Worm (Caenorhabditis elegans) whole organism, L1 larva: ENCODE results near the gene dpy-6.

Source experiments
- C04F5.9 ChIP-seq: sonication (generic microtip); optimal IDR thresholded peaks from 2 replicates; lab custom pipeline; 2016; ENCODE audit warnings: missing genetic modification characterization, missing compliant biosample characterization
- C16A3.4 ChIP-seq: fragments of 150-350 bp; optimal IDR thresholded peaks from 2 replicates; lab custom pipeline; 2014; ENCODE audit warnings: missing biosample characterization, missing genetic modification characterization
- Y116A8C.19 ChIP-seq: sonication (generic microtip); optimal IDR thresholded peaks from 2 replicates; lab custom pipeline; 2016; ENCODE audit warnings: missing compliant biosample characterization, missing genetic modification characterization, borderline replicate concordance
- blmp-1 ChIP-seq: fragments of 150-350 bp; optimal IDR thresholded peaks from 2 replicates; lab custom pipeline; 2014; ENCODE audit warnings: missing biosample characterization, missing genetic modification characterization
- ceh-8 ChIP-seq: fragments of 200-800 bp; sonication (Bioruptor generic); optimal IDR thresholded peaks from 2 replicates; lab custom pipeline; 2018; ENCODE audit warnings: mild to moderate bottlenecking, missing genetic modification characterization, moderate library complexity, missing compliant biosample characterization
- ceh-82 ChIP-seq, 3 experiments: fragments of 150-350 bp in 1 of 3; sonication (generic microtip) in 2 of 3; optimal IDR thresholded peaks; 2 replicates each; lab custom pipeline; 2014 to 2017; ENCODE audit warnings: missing biosample characterization in 3 of 3, missing genetic modification characterization in 3 of 3
- ceh-88 ChIP-seq: fragments of 200-800 bp; sonication (Bioruptor generic); IDR thresholded peaks from 2 replicates; pipeline ENCODE4 v1.3.6; 2022; ENCODE audit warnings: missing genetic modification characterization, missing compliant biosample characterization
- ceh-90 ChIP-seq: sonication (generic microtip); optimal IDR thresholded peaks from 2 replicates; lab custom pipeline; 2016; ENCODE audit warnings: missing genetic modification characterization, missing compliant biosample characterization
- ces-1 ChIP-seq: fragments of 150-350 bp; optimal IDR thresholded peaks from 2 replicates; lab custom pipeline; 2014; ENCODE audit warnings: missing biosample characterization, missing genetic modification reagents, missing genetic modification characterization
- dsc-1 ChIP-seq: sonication (generic microtip); optimal IDR thresholded peaks from 2 replicates; lab custom pipeline; 2016; ENCODE audit warnings: mild to moderate bottlenecking, missing genetic modification characterization, missing compliant biosample characterization
- egl-13 ChIP-seq: sonication (generic microtip); optimal IDR thresholded peaks from 2 replicates; lab custom pipeline; 2016; ENCODE audit warnings: missing genotype, missing genetic modification reagents, missing genetic modification characterization, missing compliant biosample characterization
- egl-27 ChIP-seq, 2 experiments: fragments of 150-350 bp in 1 of 2; sonication (generic microtip); optimal IDR thresholded peaks; 3 replicates each; lab custom pipeline; 2017 to 2018; ENCODE audit warnings: missing biosample characterization in 2 of 2, missing genetic modification characterization in 2 of 2, missing genetic modification reagents in 2 of 2
- elt-2 ChIP-seq: sonication (generic microtip); optimal IDR thresholded peaks from 2 replicates; lab custom pipeline; 2016; ENCODE audit warnings: missing genetic modification characterization, mild to moderate bottlenecking, inconsistent platforms, missing compliant biosample characterization, missing genetic modification reagents
- fkh-10 ChIP-seq: sonication (generic microtip); optimal IDR thresholded peaks from 2 replicates; lab custom pipeline; 2017; ENCODE audit warnings: missing biosample characterization, missing genetic modification reagents, missing genetic modification characterization
- fkh-8 ChIP-seq: sonication (generic microtip); optimal IDR thresholded peaks from 2 replicates; lab custom pipeline; 2016; ENCODE audit warnings: mild to moderate bottlenecking, missing genetic modification characterization, missing compliant biosample characterization
- fos-1 ChIP-seq: fragments of 150-350 bp; optimal IDR thresholded peaks from 2 replicates; lab custom pipeline; 2014; ENCODE audit warnings: missing biosample characterization, missing genetic modification characterization
- hpl-2 ChIP-seq: fragments of 150-350 bp; optimal IDR thresholded peaks from 2 replicates; lab custom pipeline; 2014; ENCODE audit warnings: missing biosample characterization, missing genetic modification reagents, missing genetic modification characterization
- jun-1 ChIP-seq: fragments of 150-350 bp; optimal IDR thresholded peaks from 2 replicates; lab custom pipeline; 2014; ENCODE audit warnings: missing biosample characterization, missing genetic modification reagents, missing genetic modification characterization
- lin-13 ChIP-seq: fragments of 150-350 bp; optimal IDR thresholded peaks from 2 replicates; lab custom pipeline; 2014; ENCODE audit warnings: missing biosample characterization, missing genetic modification reagents, missing genetic modification characterization
- lin-14 ChIP-seq: fragments of 200-800 bp; sonication (Bioruptor generic); optimal IDR thresholded peaks from 2 replicates; lab custom pipeline; 2018; ENCODE audit warnings: mild to moderate bottlenecking, missing genetic modification characterization, moderate library complexity, missing compliant biosample characterization
- lin-15B ChIP-seq: fragments of 150-350 bp; sonication (generic microtip); optimal IDR thresholded peaks from 3 replicates; lab custom pipeline; 2014; ENCODE audit warnings: missing biosample characterization, missing genetic modification characterization
- lin-35 ChIP-seq, 2 experiments: fragments of 150-350 bp; optimal IDR thresholded peaks; 2 replicates each; lab custom pipeline; 2014; ENCODE audit warnings: missing biosample characterization in 2 of 2, missing genetic modification characterization in 2 of 2, missing genetic modification reagents in 2 of 2
- mdl-1 ChIP-seq, 2 experiments: fragments of 150-350 bp; optimal IDR thresholded peaks; 2 replicates each; lab custom pipeline; 2014 to 2017; ENCODE audit warnings: missing biosample characterization in 2 of 2, missing genetic modification characterization in 2 of 2, inconsistent platforms in 1 of 2
- nhr-12 ChIP-seq: sonication (generic microtip); optimal IDR thresholded peaks from 2 replicates; lab custom pipeline; 2017; ENCODE audit warnings: missing biosample characterization, missing genetic modification characterization
- nhr-20 ChIP-seq: sonication (generic microtip); optimal IDR thresholded peaks from 2 replicates; lab custom pipeline; 2016; ENCODE audit warnings: mild to moderate bottlenecking, missing genetic modification characterization, missing compliant biosample characterization
- nhr-28 ChIP-seq: fragments of 150-350 bp; optimal IDR thresholded peaks from 2 replicates; lab custom pipeline; 2014; ENCODE audit warnings: missing biosample characterization, missing genetic modification characterization
- nhr-47 ChIP-seq: sonication (generic microtip); optimal IDR thresholded peaks from 2 replicates; lab custom pipeline; 2016; ENCODE audit warnings: mild to moderate bottlenecking, missing genetic modification characterization, moderate library complexity, missing compliant biosample characterization
- nhr-71 ChIP-seq: sonication (generic microtip); optimal IDR thresholded peaks from 2 replicates; lab custom pipeline; 2016; ENCODE audit warnings: mild to moderate bottlenecking, missing genetic modification characterization, moderate library complexity, missing compliant biosample characterization
- nhr-77 ChIP-seq: fragments of 150-350 bp; optimal IDR thresholded peaks from 2 replicates; lab custom pipeline; 2014; ENCODE audit warnings: missing biosample characterization, missing genetic modification characterization
- nhr-84 ChIP-seq: sonication (generic microtip); optimal IDR thresholded peaks from 2 replicates; lab custom pipeline; 2017; ENCODE audit warnings: missing biosample characterization, missing genetic modification characterization
- nhr-85 ChIP-seq: sonication (generic microtip); peaks from one replicate; lab custom pipeline; 2016; ENCODE audit warnings: missing genetic modification characterization, inconsistent platforms, missing compliant biosample characterization
- nhr-90 ChIP-seq: sonication (generic microtip); optimal IDR thresholded peaks from 2 replicates; lab custom pipeline; 2016; ENCODE audit warnings: mild to moderate bottlenecking, missing genetic modification characterization, missing compliant biosample characterization; ENCODE audit not compliant: poor library complexity
- pax-3 ChIP-seq: fragments of 200-800 bp; sonication (Bioruptor generic); optimal IDR thresholded peaks from 2 replicates; lab custom pipeline; 2018; ENCODE audit warnings: mild to moderate bottlenecking, missing genetic modification characterization, moderate library complexity, missing compliant biosample characterization
- pqm-1 ChIP-seq: sonication (generic microtip); optimal IDR thresholded peaks from 3 replicates; lab custom pipeline; 2017; ENCODE audit warnings: missing biosample characterization, missing genetic modification characterization
- rnt-1 ChIP-seq: sonication (generic microtip); optimal IDR thresholded peaks from 2 replicates; lab custom pipeline; 2016; ENCODE audit warnings: mild to moderate bottlenecking, missing genetic modification characterization, moderate library complexity, missing compliant biosample characterization
- snu-23 ChIP-seq: sonication (generic microtip); optimal IDR thresholded peaks from 2 replicates; lab custom pipeline; 2016; ENCODE audit warnings: missing genetic modification characterization, missing compliant biosample characterization
- sox-4 ChIP-seq: sonication (generic microtip); optimal IDR thresholded peaks from 2 replicates; lab custom pipeline; 2016; ENCODE audit warnings: missing genetic modification characterization, missing compliant biosample characterization
- sptf-1 ChIP-seq: fragments of 150-350 bp; optimal IDR thresholded peaks from 2 replicates; lab custom pipeline; 2014; ENCODE audit warnings: missing biosample characterization, missing genetic modification characterization
- tbx-2 ChIP-seq: sonication (generic microtip); optimal IDR thresholded peaks from 2 replicates; lab custom pipeline; 2016; ENCODE audit warnings: missing genetic modification characterization, missing compliant biosample characterization
- tlp-1 ChIP-seq: fragments of 150-350 bp; optimal IDR thresholded peaks from 2 replicates; lab custom pipeline; 2014; ENCODE audit warnings: missing biosample characterization, missing genetic modification characterization
- unc-62 ChIP-seq: fragments of 150-350 bp; optimal IDR thresholded peaks from 2 replicates; lab custom pipeline; 2014; ENCODE audit warnings: missing biosample characterization, missing genetic modification reagents, missing genetic modification characterization
- unc-86 ChIP-seq: sonication (generic microtip); optimal IDR thresholded peaks from 2 replicates; lab custom pipeline; 2016; ENCODE audit warnings: missing genetic modification characterization, missing compliant biosample characterization
- vab-15 ChIP-seq: sonication (generic microtip); optimal IDR thresholded peaks from 2 replicates; lab custom pipeline; 2017; ENCODE audit warnings: missing genotype, mild to moderate bottlenecking, missing genetic modification characterization, missing compliant biosample characterization
- ztf-4 ChIP-seq: fragments of 150-350 bp; optimal IDR thresholded peaks from 2 replicates; lab custom pipeline; 2014; ENCODE audit warnings: missing biosample characterization, missing genetic modification characterization

dpy-6 gene

DNA sequence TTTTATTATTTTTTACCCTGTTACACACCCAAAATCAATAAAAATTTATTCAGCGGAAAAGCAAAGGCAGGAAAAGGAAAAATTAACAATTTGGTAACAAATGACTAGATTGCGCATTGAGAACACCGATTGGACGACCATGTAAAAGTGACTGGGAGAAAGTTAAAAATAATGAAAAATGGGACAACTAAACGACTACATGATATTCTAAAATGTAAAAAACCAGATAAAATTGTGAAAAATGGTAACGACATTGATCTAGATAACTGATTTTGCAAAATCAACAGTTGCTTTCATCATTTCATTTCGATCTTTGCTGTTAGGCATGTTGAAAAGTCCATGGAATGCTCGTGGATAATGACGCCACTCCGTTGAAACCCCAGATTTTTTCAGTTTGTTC is 4.3 kb upstream of the dpy-6 start:
- TF ChIP-seq lin-13 (GFP tag; lab: Kevin White, UChicago), result no peak
- TF ChIP-seq nhr-47 (tag; lab: Kevin White, UChicago), result no peak
- TF ChIP-seq sox-4 (tag; lab: Kevin White, UChicago), result no peak
- no peak for TF ChIP-seq lin-35 (GFP tag; optimal IDR thresholded peaks at IDR 0.05; lab: Kevin White, UChicago)
- no peak for TF ChIP-seq vab-15 (tag; lab: Kevin White, UChicago)
- TF ChIP-seq tbx-2 (tag; lab: Kevin White, UChicago), result no peak
- no peak for TF ChIP-seq lin-15B
- TF ChIP-seq ceh-82 (tag; optimal IDR thresholded peaks at IDR 0.05; lab: Kevin White, UChicago), result no peak
- no peak for TF ChIP-seq lin-14 (GFP tag; lab: Kevin White, UChicago)
- TF ChIP-seq ceh-8 (GFP tag; lab: Kevin White, UChicago), result no peak
- no peak for TF ChIP-seq ztf-4
- no peak for TF ChIP-seq nhr-84 (tag; lab: Kevin White, UChicago)
- no peak for TF ChIP-seq nhr-28 (tag; lab: Kevin White, UChicago)
- TF ChIP-seq nhr-90 (tag; lab: Kevin White, UChicago), result no peak

DNA sequence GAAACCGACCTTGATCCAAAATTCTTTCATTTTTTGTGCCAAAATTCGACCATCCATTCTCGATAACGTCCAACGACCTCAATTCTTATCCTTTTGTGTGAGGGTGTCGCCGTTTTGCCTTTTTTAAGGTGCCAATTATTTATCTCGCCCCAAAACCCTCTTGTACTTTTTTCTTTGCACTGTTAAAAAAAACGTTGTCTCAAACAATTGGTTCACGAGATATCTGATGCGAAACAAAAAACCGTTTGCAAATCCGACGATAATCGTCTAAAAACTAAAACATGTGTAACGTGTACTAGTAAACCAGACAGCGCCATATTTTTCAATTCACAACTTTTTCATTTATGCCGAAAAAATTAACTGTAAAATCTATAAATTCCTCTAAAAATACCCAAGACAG is 1.9 kb upstream of the dpy-6 start, which contains the start of gene F16F9.3:
Gene F16F9.3 (plus strand): TSS at position 301 of the 400 bp plus-strand sequence.
- TF ChIP-seq Y116A8C.19 (tag; lab: Kevin White, UChicago) (no peak), nhr-85 (no peak), C16A3.4 (no peak), unc-86 (tag; lab: Kevin White, UChicago) (no peak), hpl-2 (GFP tag; lab: Kevin White, UChicago) (no peak), pax-3 (tag; lab: Kevin White, UChicago) (no peak)

DNA sequence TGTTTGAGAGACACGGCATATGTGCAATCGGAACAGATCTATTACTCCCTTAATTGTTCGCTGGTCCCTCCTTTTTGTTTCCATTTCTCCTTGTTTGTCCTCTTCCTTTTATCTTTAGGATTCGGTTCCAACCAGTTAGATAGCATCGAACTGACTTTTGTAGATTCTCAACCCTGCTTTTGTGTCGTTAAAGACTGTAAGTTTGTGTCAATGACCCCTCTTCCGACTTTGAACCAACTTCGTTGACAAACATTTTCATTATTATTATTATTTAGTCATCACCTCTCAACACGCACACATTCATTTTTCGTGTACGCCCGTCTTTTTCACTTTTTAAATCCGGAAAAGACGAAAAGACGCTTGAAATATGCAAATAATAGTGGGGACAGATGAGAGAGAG is 9.3 kb downstream of the dpy-6 start, which contains the start of gene F16F9.1:
Gene F16F9.1 (plus strand): TSS at position 301 of the 400 bp plus-strand sequence.
- TF ChIP-seq elt-2 (tag; lab: Kevin White, UChicago), result no peak
- no peak for TF ChIP-seq C04F5.9 (tag; lab: Kevin White, UChicago)
- no peak for TF ChIP-seq lin-14 (GFP tag; lab: Kevin White, UChicago)
- no peak for TF ChIP-seq fkh-10
- no peak for TF ChIP-seq mdl-1 (tag; optimal IDR thresholded peaks at IDR 0.05; lab: Kevin White, UChicago)

DNA sequence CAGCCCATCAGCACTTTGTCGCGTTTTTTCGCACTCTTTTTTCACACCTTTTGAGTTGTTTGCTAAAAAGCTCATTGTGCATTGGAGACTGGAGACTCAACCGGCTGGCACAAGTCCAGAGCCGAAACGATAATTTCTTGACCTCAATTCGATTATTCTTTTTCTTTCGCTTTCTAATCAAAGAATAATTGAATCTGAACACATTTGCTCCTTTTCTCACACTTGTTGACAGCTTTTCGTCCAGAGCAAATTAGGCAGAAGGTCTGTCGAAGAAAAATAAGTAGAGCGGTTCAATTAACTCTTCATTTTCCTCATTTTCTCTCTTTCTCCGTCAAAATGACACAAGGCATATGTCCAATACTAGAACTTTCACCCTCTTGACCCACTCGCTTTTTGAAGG is 10.5 kb downstream of the dpy-6 start:
- TF ChIP-seq ces-1 (GFP tag; lab: Kevin White, UChicago) (no peak), rnt-1 (tag; lab: Kevin White, UChicago) (no peak), nhr-12 (tag; lab: Kevin White, UChicago) (no peak), Y116A8C.19 (tag; lab: Kevin White, UChicago) (no peak), lin-13 (GFP tag; lab: Kevin White, UChicago) (no peak), egl-27 (tag; optimal IDR thresholded peaks at IDR 0.05; lab: Kevin White, UChicago) (no peak), jun-1 (no peak), ceh-8 (GFP tag; lab: Kevin White, UChicago) (peak; percentile 8), blmp-1 (tag; lab: Kevin White, UChicago) (peak; percentile 52)

DNA sequence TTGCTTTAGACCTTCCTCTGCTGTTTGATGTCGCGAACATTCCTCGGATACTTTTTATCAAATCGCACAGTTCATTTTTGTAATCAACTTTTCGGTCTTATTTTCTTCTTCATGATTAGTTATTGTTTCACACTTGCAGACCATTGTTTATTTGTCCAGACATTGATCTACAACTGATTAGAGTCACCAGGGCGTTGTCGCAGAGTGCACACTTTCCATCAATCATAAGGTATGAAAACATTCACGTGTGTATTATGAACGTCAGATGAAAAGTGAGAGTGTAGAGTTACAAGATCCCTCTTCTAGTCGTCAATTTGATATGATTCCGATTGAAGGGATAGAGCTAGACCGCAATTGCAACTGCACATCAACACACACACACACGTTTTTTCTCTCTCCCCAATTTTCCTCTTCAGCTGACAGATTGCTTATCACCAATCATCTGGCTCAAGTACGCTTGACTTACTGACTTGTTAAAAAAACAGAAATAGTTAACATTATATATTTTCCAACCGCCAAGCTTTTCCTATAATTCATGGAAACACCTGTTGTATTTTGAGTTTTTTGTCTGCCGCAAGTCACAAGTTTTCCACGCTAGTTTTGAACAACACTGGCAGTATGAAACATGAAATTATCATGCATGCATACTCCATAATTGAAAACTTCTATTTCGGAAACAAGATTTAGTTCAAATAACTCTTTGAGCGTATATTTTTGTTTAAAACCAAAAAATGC is 15.3 kb downstream of the dpy-6 start:
- TF ChIP-seq pqm-1 (no peak), ceh-90 (tag; lab: Kevin White, UChicago) (no peak), fkh-8 (tag; lab: Kevin White, UChicago) (peak; percentile 59), sox-4 (tag; lab: Kevin White, UChicago) (no peak), dsc-1 (no peak), sptf-1 (tag; lab: Kevin White, UChicago) (no peak), elt-2 (tag; lab: Kevin White, UChicago) (peak; percentile 58), tlp-1 (tag; lab: Kevin White, UChicago) (no peak), nhr-20 (tag; lab: Kevin White, UChicago) (no peak), ces-1 (GFP tag; lab: Kevin White, UChicago) (no peak), nhr-77 (tag; lab: Kevin White, UChicago) (no peak), lin-14 (GFP tag; lab: Kevin White, UChicago) (peak; percentile 44), unc-62 (GFP tag; lab: Kevin White, UChicago) (no peak), ceh-88 (GFP tag; lab: Robert Waterston, UW) (no peak), egl-13 (tag; lab: Kevin White, UChicago) (no peak), snu-23 (GFP tag; lab: Kevin White, UChicago) (no peak), nhr-71 (tag; lab: Kevin White, UChicago) (peak; percentile 55), fos-1 (tag; lab: Kevin White, UChicago) (no peak)
